Worm (Caenorhabditis elegans) whole organism, young adult: ENCODE measurements around the gene Y49F6B.12.

Experiments
- C06A6.2 ChIP-seq: fragments of 200-800 bp; sonication (Bioruptor generic); conservative IDR thresholded peaks from 2 replicates; pipeline ENCODE4 v1.3.6; 2022; ENCODE audit warnings: missing genetic modification characterization, missing compliant biosample characterization
- C17E4.6 ChIP-seq: fragments of 200-800 bp; sonication (Bioruptor generic); IDR thresholded peaks from 2 replicates; pipeline ENCODE4 v1.3.6; 2022; ENCODE audit warnings: missing genetic modification reagents, missing genetic modification characterization, missing compliant biosample characterization
- D2030.7 ChIP-seq: fragments of 200-800 bp; sonication (Bioruptor generic); IDR thresholded peaks from 2 replicates; pipeline ENCODE4 v1.3.6; 2022; ENCODE audit warnings: missing genetic modification reagents, missing genetic modification characterization, missing compliant biosample characterization
- F33H1.4 ChIP-seq: fragments of 200-800 bp; sonication (Bioruptor generic); IDR thresholded peaks from 2 replicates; pipeline ENCODE4 v1.3.6; 2022; ENCODE audit warnings: missing genetic modification reagents, missing genetic modification characterization, missing compliant biosample characterization
- F49E8.2 ChIP-seq: sonication (generic microtip); optimal IDR thresholded peaks from 3 replicates; lab custom pipeline; 2017; ENCODE audit warnings: missing genetic modification characterization, mild to moderate bottlenecking, missing compliant biosample characterization, antibody characterized with exemption, moderate library complexity; ENCODE audit not compliant: insufficient read depth
- F52B5.7 ChIP-seq: sonication (generic microtip); optimal IDR thresholded peaks from 2 replicates; lab custom pipeline; 2016; ENCODE audit warnings: mild to moderate bottlenecking, missing genetic modification characterization, missing compliant biosample characterization
- F57A8.1 ChIP-seq: fragments of 200-800 bp; sonication (Bioruptor generic); optimal IDR thresholded peaks from 2 replicates; lab custom pipeline; 2018; ENCODE audit warnings: mild to moderate bottlenecking, missing genetic modification characterization, moderate library complexity, missing compliant biosample characterization
- T26A5.8 ChIP-seq: sonication (generic microtip); optimal IDR thresholded peaks from 2 replicates; lab custom pipeline; 2016; ENCODE audit warnings: missing genetic modification characterization, missing compliant biosample characterization
- Y79H2A.3 ChIP-seq: fragments of 200-800 bp; sonication (Bioruptor generic); conservative IDR thresholded peaks from 2 replicates; pipeline ENCODE4 v1.3.6; 2022; ENCODE audit warnings: missing genetic modification reagents, missing genetic modification characterization, missing compliant biosample characterization
- ZK185.1 ChIP-seq: sonication (generic microtip); optimal IDR thresholded peaks from 2 replicates; lab custom pipeline; 2016; ENCODE audit warnings: mild to moderate bottlenecking, missing genetic modification characterization, missing compliant biosample characterization; ENCODE audit not compliant: poor library complexity, severe bottlenecking
- attf-5 ChIP-seq: fragments of 200-800 bp; sonication (Bioruptor generic); optimal IDR thresholded peaks from 2 replicates; lab custom pipeline; 2018; ENCODE audit warnings: mild to moderate bottlenecking, missing genetic modification characterization, missing compliant biosample characterization
- cebp-1 ChIP-seq, 2 experiments: fragments of 200-800 bp in 1 of 2; sonication (Bioruptor generic) in 1 of 2; sonication (generic microtip) in 1 of 2; IDR thresholded peaks in 1 of 2; optimal IDR thresholded peaks in 1 of 2; 2 replicates each; pipeline versions ENCODE4 v1.3.6 to Lab custom; 2017 to 2022; ENCODE audit warnings: missing compliant biosample characterization in 2 of 2, missing genetic modification characterization in 2 of 2, mild to moderate bottlenecking in 1 of 2, missing genetic modification reagents in 1 of 2, moderate library complexity in 1 of 2
- cebp-2 ChIP-seq: fragments of 200-800 bp; sonication (Bioruptor generic); IDR thresholded peaks from 2 replicates; pipeline ENCODE4 v1.3.6; 2022; ENCODE audit warnings: missing genetic modification characterization, missing compliant biosample characterization
- ceh-100 ChIP-seq: fragments of 200-800 bp; sonication (Bioruptor generic); IDR thresholded peaks from 2 replicates; pipeline ENCODE4 v1.3.6; 2022; ENCODE audit warnings: missing genetic modification reagents, missing genetic modification characterization, missing compliant biosample characterization
- ceh-27 ChIP-seq: fragments of 200-800 bp; sonication (Bioruptor generic); optimal IDR thresholded peaks from 2 replicates; lab custom pipeline; 2018; ENCODE audit warnings: mild to moderate bottlenecking, missing genetic modification characterization, moderate library complexity, missing compliant biosample characterization
- ceh-91 ChIP-seq: fragments of 200-800 bp; sonication (Bioruptor generic); IDR thresholded peaks from 2 replicates; pipeline ENCODE4 v1.3.6; 2022; ENCODE audit warnings: missing genetic modification reagents, missing genetic modification characterization, missing compliant biosample characterization
- dox-1 ChIP-seq: fragments of 200-800 bp; sonication (Bioruptor generic); IDR thresholded peaks from 2 replicates; pipeline ENCODE4 v1.3.6; 2022; ENCODE audit warnings: missing genetic modification reagents, missing genetic modification characterization, missing compliant biosample characterization
- dpl-1 ChIP-seq: fragments of 150-350 bp; optimal IDR thresholded peaks from 2 replicates; lab custom pipeline; 2014; ENCODE audit warnings: missing biosample characterization, missing genetic modification reagents, missing genetic modification characterization
- egrh-3 ChIP-seq: fragments of 200-800 bp; sonication (Bioruptor generic); IDR thresholded peaks from 2 replicates; pipeline ENCODE4 v1.3.6; 2022; ENCODE audit warnings: missing genetic modification reagents, missing genetic modification characterization, missing compliant biosample characterization
- ekl-4 ChIP-seq: fragments of 200-800 bp; sonication (Bioruptor generic); IDR thresholded peaks from 2 replicates; pipeline ENCODE4 v1.3.6; 2022; ENCODE audit warnings: missing genetic modification reagents, missing genetic modification characterization, missing compliant biosample characterization
- ets-4 ChIP-seq: fragments of 200-800 bp; sonication (Bioruptor generic); optimal IDR thresholded peaks from 2 replicates; lab custom pipeline; 2018; ENCODE audit warnings: mild to moderate bottlenecking, missing genetic modification characterization, missing compliant biosample characterization
- hlh-12 ChIP-seq: sonication (generic microtip); optimal IDR thresholded peaks from 2 replicates; lab custom pipeline; 2016; ENCODE audit warnings: missing genetic modification characterization, missing compliant biosample characterization
- hmg-20 ChIP-seq: fragments of 200-800 bp; sonication (Bioruptor generic); IDR thresholded peaks from 2 replicates; pipeline ENCODE4 v1.3.6; 2022; ENCODE audit warnings: missing genetic modification reagents, missing genetic modification characterization, missing compliant biosample characterization
- let-526 ChIP-seq: fragments of 200-800 bp; sonication (Bioruptor generic); IDR thresholded peaks from 2 replicates; pipeline ENCODE4 v1.3.6; 2022; ENCODE audit warnings: missing genetic modification reagents, missing genetic modification characterization, missing compliant biosample characterization
- let-607 ChIP-seq, 2 experiments: fragments of 200-800 bp in 1 of 2; sonication (Bioruptor generic) in 1 of 2; sonication (generic microtip) in 1 of 2; optimal IDR thresholded peaks; 2 replicates each; lab custom pipeline; 2016 to 2018; ENCODE audit warnings: mild to moderate bottlenecking in 2 of 2, missing compliant biosample characterization in 2 of 2, missing genetic modification characterization in 2 of 2, moderate library complexity in 2 of 2, missing genotype in 1 of 2
- lin-26 ChIP-seq: fragments of 200-800 bp; sonication (Bioruptor generic); IDR thresholded peaks from 2 replicates; pipeline ENCODE4 v1.3.6; 2022; ENCODE audit warnings: missing genetic modification reagents, missing genetic modification characterization, missing compliant biosample characterization
- lir-1 ChIP-seq: fragments of 200-800 bp; sonication (Bioruptor generic); conservative IDR thresholded peaks from 2 replicates; pipeline ENCODE4 v1.3.6; 2022; ENCODE audit warnings: missing genetic modification reagents, missing genetic modification characterization, missing compliant biosample characterization
- madf-3 ChIP-seq: fragments of 200-800 bp; sonication (Bioruptor generic); IDR thresholded peaks from 2 replicates; pipeline ENCODE4 v1.3.6; 2022; ENCODE audit warnings: missing genetic modification reagents, missing genetic modification characterization, missing compliant biosample characterization
- madf-6 ChIP-seq: fragments of 200-800 bp; sonication (Bioruptor generic); IDR thresholded peaks from 2 replicates; pipeline ENCODE4 v1.3.6; 2022; ENCODE audit warnings: missing genetic modification reagents, missing genetic modification characterization, missing compliant biosample characterization
- mes-4 ChIP-seq: sonication (generic microtip); optimal IDR thresholded peaks from 2 replicates; lab custom pipeline; 2016; ENCODE audit warnings: missing genotype, missing genetic modification characterization, missing compliant biosample characterization
- nfya-2 ChIP-seq: fragments of 200-800 bp; sonication (Bioruptor generic); IDR thresholded peaks from 2 replicates; pipeline ENCODE4 v1.3.6; 2022; ENCODE audit warnings: missing genetic modification reagents, missing genetic modification characterization, missing compliant biosample characterization
- nhr-179 ChIP-seq: sonication (generic microtip); optimal IDR thresholded peaks from 2 replicates; lab custom pipeline; 2016; ENCODE audit warnings: mild to moderate bottlenecking, missing genetic modification characterization, missing compliant biosample characterization
- nhr-27 ChIP-seq: fragments of 200-800 bp; sonication (Bioruptor generic); optimal IDR thresholded peaks from 2 replicates; lab custom pipeline; 2018; ENCODE audit warnings: mild to moderate bottlenecking, missing genetic modification characterization, moderate library complexity, missing compliant biosample characterization
- rpc-1 ChIP-seq, 2 experiments: fragments of 150-350 bp in 1 of 2; sonication (generic microtip) in 1 of 2; optimal IDR thresholded peaks; 2 replicates each; lab custom pipeline; 2014 to 2018; ENCODE audit warnings: missing biosample characterization in 1 of 2, missing genetic modification characterization in 1 of 2, missing genetic modification reagents in 1 of 2, missing genotype in 1 of 2
- snpc-1.1 ChIP-seq: sonication (generic microtip); optimal IDR thresholded peaks from 2 replicates; lab custom pipeline; 2017; ENCODE audit warnings: missing genetic modification characterization, mild to moderate bottlenecking, missing compliant biosample characterization, antibody characterized with exemption, moderate library complexity, missing genotype, missing genetic modification reagents; ENCODE audit not compliant: insufficient read depth
- unc-130 ChIP-seq: sonication (generic microtip); optimal IDR thresholded peaks from 2 replicates; lab custom pipeline; 2016; ENCODE audit warnings: missing genetic modification reagents, missing genetic modification characterization, missing compliant biosample characterization
- xnd-1 ChIP-seq: sonication (generic microtip); optimal IDR thresholded peaks from 2 replicates; lab custom pipeline; 2016; ENCODE audit warnings: missing genotype, missing genetic modification reagents, missing genetic modification characterization, missing compliant biosample characterization
- zfh-2 ChIP-seq: fragments of 200-800 bp; sonication (Bioruptor generic); conservative IDR thresholded peaks from 2 replicates; pipeline ENCODE4 v1.3.6; 2022; ENCODE audit warnings: missing genetic modification reagents, missing genetic modification characterization, missing compliant biosample characterization
- ztf-25 ChIP-seq: fragments of 200-800 bp; sonication (Bioruptor generic); IDR thresholded peaks from 2 replicates; pipeline ENCODE4 v1.3.6; 2022; ENCODE audit warnings: missing genetic modification reagents, missing genetic modification characterization, missing compliant biosample characterization
- ztf-26 ChIP-seq: sonication (generic microtip); optimal IDR thresholded peaks from 2 replicates; lab custom pipeline; 2017; ENCODE audit warnings: missing genetic modification characterization, missing compliant biosample characterization
- ztf-3 ChIP-seq: fragments of 200-800 bp; sonication (Bioruptor generic); optimal IDR thresholded peaks from 2 replicates; lab custom pipeline; 2018; ENCODE audit warnings: mild to moderate bottlenecking, missing genetic modification characterization, missing compliant biosample characterization

The Y49F6B.12 gene

ce11 chrII:3439244-3439698 is 32.9 kb downstream of the Y49F6B.12 start (continued):
- peak; percentile 7 for TF ChIP-seq snpc-1.1
- peak; percentile 90 for TF ChIP-seq rpc-1 (optimal IDR thresholded peaks at IDR 0.05; lab: Kevin White, UChicago)
- peak; percentile 87 for TF ChIP-seq rpc-1 (tag; optimal IDR thresholded peaks at IDR 0.05; lab: Kevin White, UChicago)
- TF ChIP-seq hmg-20 (GFP tag; lab: Robert Waterston, UW), result peak; percentile 63; the same call in 1 of the 2 replicates
- TF ChIP-seq nhr-27 (tag; lab: Kevin White, UChicago), result peak; percentile 69
- peak; percentile 30; the same call in 1 of the 2 replicates for TF ChIP-seq C06A6.2 (GFP tag; lab: Robert Waterston, UW)
- peak; percentile 60; the same call in 1 of the 2 replicates for TF ChIP-seq ztf-25
- peak; percentile 57; the same call in 1 of the 2 replicates for TF ChIP-seq ceh-100 (GFP tag; lab: Robert Waterston, UW)
- TF ChIP-seq mes-4 (tag; lab: Kevin White, UChicago), result peak; percentile 40
- TF ChIP-seq T26A5.8 (tag; lab: Kevin White, UChicago), result peak; percentile 52
- TF ChIP-seq F52B5.7 (tag; lab: Kevin White, UChicago), result peak; percentile 8
- TF ChIP-seq D2030.7, result peak; percentile 86
- peak; percentile 92 for TF ChIP-seq zfh-2 (GFP tag; lab: Robert Waterston, UW)
- peak; percentile 92 for TF ChIP-seq egrh-3 (GFP tag; lab: Robert Waterston, UW)
- peak; percentile 25 to 54 for TF ChIP-seq let-607 (tag; optimal IDR thresholded peaks at IDR 0.05; lab: Kevin White, UChicago)
- TF ChIP-seq madf-6 (GFP tag; lab: Robert Waterston, UW), result peak; percentile 69
- peak; percentile 84 for TF ChIP-seq ztf-26 (tag; lab: Kevin White, UChicago)
- TF ChIP-seq nfya-2 (GFP tag; lab: Robert Waterston, UW), result no peak
- peak; percentile 48 for TF ChIP-seq ceh-27 (GFP tag; lab: Kevin White, UChicago)
- peak; percentile 33 for TF ChIP-seq ets-4
- peak; percentile 77 for TF ChIP-seq C17E4.6
- TF ChIP-seq hlh-12, result no peak
- peak; percentile 19 for TF ChIP-seq unc-130
- no peak for TF ChIP-seq Y79H2A.3
- peak; percentile 92 for TF ChIP-seq dox-1 (GFP tag; lab: Robert Waterston, UW)
- no peak for TF ChIP-seq ZK185.1 (tag; lab: Kevin White, UChicago)
- TF ChIP-seq ekl-4, result peak; percentile 75
- no peak for TF ChIP-seq lir-1 (GFP tag; lab: Robert Waterston, UW)
- 0 out of 2 replicates have a peak, but pooled peaks have one; percentile 32 for TF ChIP-seq F33H1.4 (GFP tag; lab: Robert Waterston, UW)
- TF ChIP-seq lin-26 (GFP tag; lab: Robert Waterston, UW), result peak; percentile 96
- no peak for TF ChIP-seq cebp-1 (GFP tag; IDR thresholded peaks at IDR 0.05; lab: Robert Waterston, UW)
- peak; percentile 76 for TF ChIP-seq cebp-1 (tag; optimal IDR thresholded peaks at IDR 0.05; lab: Kevin White, UChicago)
- TF ChIP-seq ceh-91 (GFP tag; lab: Robert Waterston, UW), result 0 out of 2 replicates have a peak, but pooled peaks have one; percentile 21
- TF ChIP-seq let-526, result peak; percentile 40; the same call in 1 of the 2 replicates
- TF ChIP-seq ztf-3 (GFP tag; lab: Kevin White, UChicago), result peak; percentile 57
- no peak for TF ChIP-seq F49E8.2 (tag; lab: Kevin White, UChicago)
- TF ChIP-seq xnd-1 (tag; lab: Kevin White, UChicago), result peak; percentile 10
- 0 out of 2 replicates have a peak, but pooled peaks have one; percentile 46 for TF ChIP-seq cebp-2 (GFP tag; lab: Robert Waterston, UW)
- peak; percentile 55 for TF ChIP-seq attf-5 (GFP tag; lab: Kevin White, UChicago)
- TF ChIP-seq nhr-179 (tag; lab: Kevin White, UChicago), result no peak
- peak; percentile 81 for TF ChIP-seq F57A8.1
- TF ChIP-seq madf-3 (GFP tag; lab: Robert Waterston, UW), result no peak
- no peak for TF ChIP-seq dpl-1
